Worm (Caenorhabditis elegans) whole organism, L3 larva: ENCODE measurements around the gene ncx-2.

ENCODE experiments used
- R02D3.7 ChIP-seq: fragments of 150-350 bp; optimal IDR thresholded peaks from 2 replicates; lab custom pipeline; 2014; ENCODE audit warnings: missing biosample characterization, missing genetic modification characterization
- pha-4 ChIP-seq: fragments of 150-350 bp; optimal IDR thresholded peaks from 2 replicates; lab custom pipeline; 2014; ENCODE audit warnings: missing biosample characterization, missing genetic modification reagents, missing genetic modification characterization
- sea-2 ChIP-seq: fragments of 150-350 bp; sonication (generic microtip); optimal IDR thresholded peaks from 4 replicates; lab custom pipeline; 2014; ENCODE audit warnings: missing biosample characterization, missing genetic modification reagents, missing genetic modification characterization

DNA sequence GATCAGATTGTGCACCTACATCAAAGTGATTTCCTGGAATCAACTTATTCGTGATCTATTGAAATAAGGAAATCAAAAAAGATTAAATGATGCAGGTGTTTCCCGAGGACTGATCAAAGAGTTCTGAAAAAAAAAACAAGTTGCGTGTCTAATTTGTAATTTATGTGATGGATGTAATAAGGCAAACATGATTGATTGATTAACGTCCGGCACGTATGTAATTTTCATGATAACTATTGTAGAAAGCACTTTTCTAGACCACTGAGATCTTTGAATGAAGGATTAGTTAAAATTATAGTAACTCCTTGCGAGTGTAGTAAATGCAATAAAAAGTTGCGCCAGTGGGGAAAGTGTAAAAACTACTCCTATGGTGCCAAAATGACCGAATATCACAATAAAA lies 41.9 kb downstream of the ncx-2 start, which contains the start of gene srg-25:
- no peak for TF ChIP-seq R02D3.7 (tag; lab: Kevin White, UChicago)
- TF ChIP-seq sea-2: no peak
- TF ChIP-seq pha-4 (tag; lab: Kevin White, UChicago): no peak
